Fruit fly (Drosophila melanogaster) whole organism, embryonic: Measurements from ENCODE around the gene CG13124.

Source experiments
- Abd-B ChIP-seq: fragments of 200-800 bp; sonication (Bioruptor generic); optimal IDR thresholded peaks from 2 replicates; lab custom pipeline; 2018; ENCODE audit warnings: missing biosample characterization, mild to moderate bottlenecking, missing genetic modification characterization, moderate library complexity
- CG11456 ChIP-seq: fragments of 200-800 bp; sonication (Bioruptor generic); IDR thresholded peaks from 3 replicates; pipeline ENCODE4 v1.3.6; 2022; ENCODE audit warnings: missing biosample characterization, missing genetic modification characterization
- CG12769 ChIP-seq: fragments of 200-800 bp; sonication (Bioruptor generic); optimal IDR thresholded peaks from 2 replicates; lab custom pipeline; 2019; ENCODE audit warnings: missing biosample characterization, mild to moderate bottlenecking, missing genetic modification characterization, moderate library complexity
- CG15601 ChIP-seq: fragments of 200-800 bp; sonication (Bioruptor generic); optimal IDR thresholded peaks from 3 replicates; lab custom pipeline; 2019; ENCODE audit warnings: missing biosample characterization, mild to moderate bottlenecking, missing genetic modification characterization, moderate library complexity
- CG17361 ChIP-seq: fragments of 200-800 bp; sonication (Bioruptor generic); IDR thresholded peaks from 3 replicates; pipeline ENCODE4 v1.3.6; 2022; ENCODE audit warnings: missing biosample characterization, missing genetic modification characterization
- CG1792 ChIP-seq: fragments of 200-800 bp; sonication (Bioruptor generic); optimal IDR thresholded peaks from 2 replicates; lab custom pipeline; 2016; ENCODE audit warnings: missing biosample characterization, missing genetic modification characterization
- CG18011 ChIP-seq: fragments of 200-800 bp; sonication (Bioruptor generic); optimal IDR thresholded peaks from 2 replicates; lab custom pipeline; 2017; ENCODE audit warnings: missing biosample characterization, missing genetic modification characterization, mild to moderate bottlenecking, moderate library complexity, missing genotype
- CG1832 ChIP-seq: fragments of 200-800 bp; sonication (Bioruptor generic); optimal IDR thresholded peaks from 2 replicates; lab custom pipeline; 2017; ENCODE audit warnings: missing biosample characterization, mild to moderate bottlenecking, missing genetic modification characterization, inconsistent platforms
- CG30403 ChIP-seq: fragments of 200-800 bp; sonication (Bioruptor generic); optimal IDR thresholded peaks from 3 replicates; lab custom pipeline; 2016; ENCODE audit warnings: missing biosample characterization, missing genetic modification characterization
- CG31365 ChIP-seq: fragments of 200-800 bp; sonication (Bioruptor generic); optimal IDR thresholded peaks from 2 replicates; lab custom pipeline; 2018; ENCODE audit warnings: missing biosample characterization, mild to moderate bottlenecking, missing genetic modification characterization
- CG31388 ChIP-seq: fragments of 200-800 bp; sonication (Bioruptor generic); optimal IDR thresholded peaks from 2 replicates; lab custom pipeline; 2016; ENCODE audit warnings: missing biosample characterization, missing genetic modification characterization
- CG4328 ChIP-seq: fragments of 200-800 bp; sonication (Bioruptor generic); optimal IDR thresholded peaks from 3 replicates; lab custom pipeline; 2017; ENCODE audit warnings: missing biosample characterization, missing genetic modification reagents, missing genetic modification characterization
- CG6683 ChIP-seq: fragments of 200-800 bp; sonication (Bioruptor generic); optimal IDR thresholded peaks from 2 replicates; lab custom pipeline; 2017; ENCODE audit warnings: missing biosample characterization, mild to moderate bottlenecking, missing genetic modification characterization, missing genetic modification reagents
- CG7372 ChIP-seq: fragments of 200-800 bp; sonication (Bioruptor generic); IDR thresholded peaks from 2 replicates; pipeline ENCODE4 v1.3.6; 2022; ENCODE audit warnings: missing biosample characterization, missing genetic modification characterization
- CG8359 ChIP-seq: fragments of 200-800 bp; sonication (Bioruptor generic); optimal IDR thresholded peaks from 2 replicates; lab custom pipeline; 2017; ENCODE audit warnings: missing biosample characterization, mild to moderate bottlenecking, missing genetic modification characterization, borderline replicate concordance
- CG9215 ChIP-seq: fragments of 200-800 bp; sonication (Bioruptor generic); IDR thresholded peaks from 2 replicates; pipeline ENCODE4 v1.3.6; 2022; ENCODE audit warnings: missing biosample characterization, missing genetic modification characterization
- CG9797 ChIP-seq: fragments of 200-800 bp; sonication (Bioruptor generic); optimal IDR thresholded peaks from 3 replicates; lab custom pipeline; 2018; ENCODE audit warnings: missing biosample characterization, mild to moderate bottlenecking, missing genetic modification characterization
- Dbx ChIP-seq: fragments of 200-800 bp; sonication (Bioruptor generic); IDR thresholded peaks from 3 replicates; pipeline ENCODE4 v1.3.6; 2022; ENCODE audit warnings: missing biosample characterization, missing genetic modification characterization
- Dll ChIP-seq: fragments of 200-800 bp; sonication (Bioruptor generic); IDR thresholded peaks from 4 replicates; pipeline ENCODE4 v1.3.6; 2022; ENCODE audit warnings: missing biosample characterization, missing genetic modification characterization; ENCODE audit not compliant: partially characterized antibody
- Drgx ChIP-seq: fragments of 200-800 bp; sonication (Bioruptor generic); IDR thresholded peaks from 2 replicates; pipeline ENCODE4 v1.3.6; 2022; ENCODE audit warnings: missing biosample characterization, missing genetic modification characterization
- Gsc ChIP-seq: fragments of 200-800 bp; sonication (Bioruptor generic); IDR thresholded peaks from 2 replicates; pipeline ENCODE4 v1.3.6; 2022; ENCODE audit warnings: missing biosample characterization, missing genetic modification characterization
- H2.0 ChIP-seq: fragments of 200-800 bp; sonication (Bioruptor generic); IDR thresholded peaks from 2 replicates; pipeline ENCODE4 v1.3.6; 2022; ENCODE audit warnings: missing biosample characterization, missing genetic modification characterization
- Hr78 ChIP-seq, 2 experiments: fragments of 200-800 bp in 1 of 2; fragments of >200 bp in 1 of 2; sonication (Bioruptor generic) in 1 of 2; optimal IDR thresholded peaks; 2 replicates each; lab custom pipeline; 2017 to 2019; ENCODE audit warnings: missing biosample characterization in 2 of 2, missing genetic modification characterization in 2 of 2, mild to moderate bottlenecking in 1 of 2, moderate library complexity in 1 of 2
- Med ChIP-seq: fragments of 200-800 bp; sonication (Bioruptor generic); peaks from one replicate; lab custom pipeline; 2016; ENCODE audit warnings: missing biosample characterization, missing genetic modification characterization, mild to moderate bottlenecking, inconsistent platforms, moderate library complexity
- Mrtf ChIP-seq: fragments of 200-800 bp; sonication (Bioruptor generic); IDR thresholded peaks from 3 replicates; pipeline ENCODE4 v1.3.6; 2022; ENCODE audit warnings: missing biosample characterization, missing genetic modification characterization
- Opbp ChIP-seq: fragments of 200-800 bp; sonication (Bioruptor generic); IDR thresholded peaks from 3 replicates; pipeline ENCODE4 v1.3.6; 2022; ENCODE audit warnings: missing biosample characterization, missing genetic modification characterization; ENCODE audit not compliant: partially characterized antibody
- Optix ChIP-seq: fragments of 200-800 bp; sonication (Bioruptor generic); IDR thresholded peaks from 3 replicates; pipeline ENCODE4 v1.3.6; 2022; ENCODE audit warnings: missing biosample characterization, missing genetic modification characterization
- Poxn ChIP-seq: fragments of 200-800 bp; sonication (Bioruptor generic); IDR thresholded peaks from 2 replicates; pipeline ENCODE4 v1.3.6; 2022; ENCODE audit warnings: missing biosample characterization, missing genetic modification characterization
- Six4 ChIP-seq: fragments of 200-800 bp; sonication (Bioruptor generic); optimal IDR thresholded peaks from 2 replicates; lab custom pipeline; 2016; ENCODE audit warnings: missing biosample characterization, missing genetic modification characterization
- Sox100B ChIP-seq: fragments of 200-800 bp; sonication (Bioruptor generic); optimal IDR thresholded peaks from 3 replicates; lab custom pipeline; 2018; ENCODE audit warnings: missing biosample characterization, mild to moderate bottlenecking, missing genetic modification characterization
- Tbp ChIP-seq: fragments of >200 bp; optimal IDR thresholded peaks from 2 replicates; lab custom pipeline; 2018; ENCODE audit warnings: missing biosample characterization, missing genetic modification characterization
- Xbp1 ChIP-seq: fragments of 200-800 bp; sonication (Bioruptor generic); optimal IDR thresholded peaks from 3 replicates; lab custom pipeline; 2016; ENCODE audit warnings: missing biosample characterization, mild to moderate bottlenecking, missing genetic modification characterization
- ac ChIP-seq: fragments of 200-800 bp; sonication (Bioruptor generic); optimal IDR thresholded peaks from 3 replicates; lab custom pipeline; 2017; ENCODE audit warnings: missing biosample characterization, mild to moderate bottlenecking, missing genetic modification characterization
- bab2 ChIP-seq: fragments of 200-800 bp; sonication (Bioruptor generic); optimal IDR thresholded peaks from 2 replicates; lab custom pipeline; 2016; ENCODE audit warnings: missing biosample characterization, missing genetic modification characterization
- chif ChIP-seq, 2 experiments: fragments of 200-800 bp; sonication (Bioruptor generic); optimal IDR thresholded peaks; 3 replicates each; lab custom pipeline; 2016; ENCODE audit warnings: missing biosample characterization in 2 of 2, missing genetic modification characterization in 2 of 2
- dati ChIP-seq: fragments of 200-800 bp; sonication (Bioruptor generic); IDR thresholded peaks from 2 replicates; pipeline ENCODE4 v1.3.6; 2022; ENCODE audit warnings: missing biosample characterization, missing genetic modification characterization
- dysf ChIP-seq: fragments of 200-800 bp; sonication (Bioruptor generic); IDR thresholded peaks from 3 replicates; pipeline ENCODE4 v1.3.6; 2022; ENCODE audit warnings: missing biosample characterization, missing genetic modification characterization
- fu2 ChIP-seq: fragments of 200-800 bp; sonication (Bioruptor generic); optimal IDR thresholded peaks from 2 replicates; lab custom pipeline; 2016; ENCODE audit warnings: missing biosample characterization, missing genetic modification characterization
- hkb ChIP-seq, 2 experiments: fragments of 200-800 bp in 1 of 2; fragments of >200 bp in 1 of 2; sonication (Bioruptor generic) in 1 of 2; IDR thresholded peaks in 1 of 2; optimal IDR thresholded peaks in 1 of 2; 2 replicates each; pipeline versions ENCODE4 v1.3.6 to Lab custom; 2017 to 2022; ENCODE audit warnings: missing biosample characterization in 1 of 2, missing genetic modification characterization in 1 of 2
- kni ChIP-seq: fragments of 200-800 bp; sonication (Bioruptor generic); optimal IDR thresholded peaks from 3 replicates; lab custom pipeline; 2017; ENCODE audit warnings: mild to moderate bottlenecking, missing biosample characterization, missing genetic modification reagents, missing genetic modification characterization
- mirr ChIP-seq: fragments of 200-800 bp; sonication (Bioruptor generic); optimal IDR thresholded peaks from 3 replicates; lab custom pipeline; 2018; ENCODE audit warnings: missing biosample characterization, mild to moderate bottlenecking, missing genetic modification characterization
- nerfin-2 ChIP-seq: fragments of 200-800 bp; sonication (Bioruptor generic); IDR thresholded peaks from 2 replicates; pipeline ENCODE4 v1.3.6; 2022; ENCODE audit warnings: missing biosample characterization, missing genetic modification characterization; ENCODE audit not compliant: partially characterized antibody
- onecut ChIP-seq: fragments of 200-800 bp; sonication (Bioruptor generic); IDR thresholded peaks from 2 replicates; pipeline ENCODE4 v1.3.6; 2022; ENCODE audit warnings: missing biosample characterization, missing genetic modification characterization
- org-1 ChIP-seq: fragments of 200-800 bp; sonication (Bioruptor generic); optimal IDR thresholded peaks from 2 replicates; lab custom pipeline; 2017; ENCODE audit warnings: missing biosample characterization, missing genetic modification characterization
- p53 ChIP-seq: fragments of 200-800 bp; sonication (Bioruptor generic); optimal IDR thresholded peaks from 2 replicates; lab custom pipeline; 2016; ENCODE audit warnings: missing biosample characterization, missing genetic modification characterization
- pfk ChIP-seq: fragments of 200-800 bp; sonication (Bioruptor generic); optimal IDR thresholded peaks from 2 replicates; lab custom pipeline; 2018; ENCODE audit warnings: missing biosample characterization, mild to moderate bottlenecking, missing genetic modification characterization, moderate library complexity
- sc ChIP-seq, 3 experiments: fragments of >200 bp in 2 of 3; fragments of 200-800 bp in 1 of 3; sonication (Bioruptor generic) in 1 of 3; optimal IDR thresholded peaks; 2 replicates in 2 of 3; 3 replicates in 1 of 3; lab custom pipeline; 2017; ENCODE audit warnings: mild to moderate bottlenecking in 1 of 3, missing biosample characterization in 1 of 3, missing genetic modification characterization in 1 of 3, missing genetic modification reagents in 1 of 3
- sima ChIP-seq: fragments of 200-800 bp; sonication (Bioruptor generic); optimal IDR thresholded peaks from 2 replicates; lab custom pipeline; 2016; ENCODE audit warnings: missing biosample characterization, missing genetic modification characterization
- sr ChIP-seq: fragments of 200-800 bp; sonication (Bioruptor generic); IDR thresholded peaks from 3 replicates; pipeline ENCODE4 v1.3.6; 2022; ENCODE audit warnings: missing biosample characterization, missing genetic modification characterization
- vvl ChIP-seq: fragments of 200-800 bp; sonication (Bioruptor generic); IDR thresholded peaks from 2 replicates; pipeline ENCODE4 v1.3.6; 2022; ENCODE audit warnings: missing biosample characterization, missing genetic modification characterization

Gene CG13124

DNA sequence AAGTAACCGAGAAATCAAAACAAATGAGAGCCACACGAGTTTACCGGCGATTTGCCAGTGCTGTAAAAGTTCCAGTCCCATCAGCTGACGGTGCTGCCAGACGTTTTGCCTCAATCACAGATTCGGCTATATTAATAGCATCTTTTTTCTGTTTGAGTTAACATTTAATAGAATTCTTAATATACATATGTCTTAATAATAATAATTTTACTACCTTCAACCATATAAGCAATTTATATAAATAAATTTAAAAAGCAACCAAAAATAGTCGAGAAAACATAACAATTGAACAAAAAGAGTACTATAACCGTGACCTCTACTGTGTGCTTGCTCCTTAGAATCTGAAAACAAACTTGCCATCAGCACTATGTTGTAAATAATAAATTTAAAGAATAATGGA lies 45.7 kb upstream of the CG13124 start, which contains the start of the genes CG13126 and CG4709 (continued):
- TF ChIP-seq Med (GFP tag; lab: Kevin White, UChicago) (peak; percentile 90), CG31365 (tag; lab: Kevin White, UChicago) (peak; percentile 41), dati (GFP tag; lab: Robert Waterston, UW) (peak; percentile 10; the same call in 1 of the 2 replicates), Poxn (no peak; the same call in 1 of the 2 replicates), sr (no peak), ac (GFP tag; lab: Kevin White, UChicago) (peak; percentile 39), Six4 (GFP tag; lab: Kevin White, UChicago) (peak; percentile 90), CG11456 (GFP tag; lab: Robert Waterston, UW) (peak; percentile 83), Tbp (GFP tag; lab: Kevin White, UChicago) (no peak), CG1832 (no peak), dysf (peak; percentile 92), CG6683 (peak; percentile 84), fu2 (GFP tag; lab: Kevin White, UChicago) (peak; percentile 5), Abd-B (peak; percentile 83), CG15601 (tag; lab: Kevin White, UChicago) (peak; percentile 90), pfk (GFP tag; lab: Kevin White, UChicago) (no peak), CG17361 (peak; percentile 97), CG1792 (peak; percentile 36), Mrtf (peak; percentile 83), chif (GFP tag; optimal IDR thresholded peaks at IDR 0.05; lab: Kevin White, UChicago) (peak in 1 of 2 experiments; percentile 42), vvl (GFP tag; lab: Robert Waterston, UW) (peak; percentile 97), CG12769 (no peak), p53 (GFP tag; lab: Kevin White, UChicago) (no peak), mirr (peak; percentile 27), Opbp (no peak), Gsc (GFP tag; lab: Robert Waterston, UW) (peak; percentile 64), nerfin-2 (GFP tag; lab: Robert Waterston, UW) (no peak), CG30403 (GFP tag; lab: Kevin White, UChicago) (peak; percentile 92), H2.0 (GFP tag; lab: Robert Waterston, UW) (peak; percentile 82), onecut (peak; percentile 71), kni (GFP tag; lab: Kevin White, UChicago) (no peak), Sox100B (GFP tag; lab: Kevin White, UChicago) (peak; percentile 91), CG7372 (GFP tag; lab: Robert Waterston, UW) (peak; percentile 83), CG31388 (GFP tag; lab: Kevin White, UChicago) (peak; percentile 84), CG9797 (GFP tag; lab: Kevin White, UChicago) (peak; percentile 43), hkb (optimal IDR thresholded peaks at IDR 0.05; lab: Kevin White, UChicago) (no peak), hkb (GFP tag; IDR thresholded peaks at IDR 0.05; lab: Robert Waterston, UW) (peak; percentile 91), bab2 (GFP tag; lab: Kevin White, UChicago) (peak; percentile 6), CG9215 (GFP tag; lab: Robert Waterston, UW) (peak; percentile 85), Optix (peak; percentile 66; the same call in 2 of the 3 replicates), Dll (GFP tag; lab: Robert Waterston, UW) (no peak), CG8359 (GFP tag; lab: Kevin White, UChicago) (peak; percentile 76), sc (optimal IDR thresholded peaks at IDR 0.05; lab: Kevin White, UChicago) (no peak), sc (GFP tag; optimal IDR thresholded peaks at IDR 0.05; lab: Kevin White, UChicago) (peak; percentile 82), Xbp1 (GFP tag; lab: Kevin White, UChicago) (peak; percentile 90), Hr78 (GFP tag; optimal IDR thresholded peaks at IDR 0.05; lab: Kevin White, UChicago) (peak in 1 of 2 experiments; percentile 83), Drgx (peak; percentile 91), sima (no peak), org-1 (GFP tag; lab: Kevin White, UChicago) (peak; percentile 86), CG4328 (GFP tag; lab: Kevin White, UChicago) (peak; percentile 76), Dbx (GFP tag; lab: Robert Waterston, UW) (peak; percentile 87; the same call in 2 of the 3 replicates), CG18011 (GFP tag; lab: Kevin White, UChicago) (peak; percentile 64)
